Fruit fly (Drosophila melanogaster): ENCODE results near the gene CG42375.

CG42375 gene

DNA sequence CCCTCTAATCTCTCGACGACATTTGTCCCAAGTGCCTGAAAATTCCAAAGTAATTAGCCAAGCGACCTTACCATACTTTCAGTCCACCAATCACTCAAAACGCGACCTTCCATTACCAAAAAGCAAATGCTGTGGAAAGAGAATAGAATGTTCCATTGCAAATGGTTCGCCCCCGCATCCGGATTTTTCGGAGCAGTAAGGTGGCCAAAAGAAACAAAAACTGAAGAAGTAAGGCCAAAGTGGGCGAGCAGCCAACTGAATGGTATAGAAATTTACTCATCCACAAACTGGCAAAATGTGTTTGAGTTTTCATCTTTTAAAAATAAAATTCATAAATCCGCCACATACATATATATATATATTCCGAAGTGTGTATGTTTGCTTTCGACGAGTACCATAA is 6.1 kb upstream of the CG42375 start:
- TF ChIP-seq psq (GFP tag; optimal IDR thresholded peaks at IDR 0.05) (no peak), dl (GFP tag; optimal IDR thresholded peaks at IDR 0.05; ENCODE audit: insufficient read depth in 1 of 2, partially characterized antibody in 2 of 2) (no peak)

DNA sequence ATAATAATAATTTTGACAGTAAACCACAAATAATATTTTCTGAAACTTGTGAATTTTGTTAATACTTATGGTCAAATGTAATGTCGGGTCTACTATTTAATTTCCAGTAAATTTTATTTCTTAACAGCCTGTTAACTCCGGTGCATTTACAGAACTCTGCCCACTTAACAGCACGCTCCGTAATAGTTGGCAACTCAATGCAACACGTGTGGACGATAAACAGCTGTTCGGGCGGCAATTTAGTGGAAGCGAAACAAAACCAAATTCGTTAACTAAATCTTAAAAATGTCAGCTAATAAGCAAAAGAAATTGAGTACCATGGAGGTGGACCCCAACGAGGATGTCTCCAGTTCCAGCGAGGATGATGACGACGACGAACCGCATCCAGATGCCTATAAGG is 1.3 kb downstream of the CG42375 start, which contains the start of gene CG9286:
Gene CG9286 (plus strand): TSS at position 196 of the 400 bp plus-strand sequence.
- TF ChIP-seq Myc (optimal IDR thresholded peaks at IDR 0.05) = peak; percentile 17
- TF ChIP-seq h (GFP tag; optimal IDR thresholded peaks at IDR 0.05) = no peak

DNA sequence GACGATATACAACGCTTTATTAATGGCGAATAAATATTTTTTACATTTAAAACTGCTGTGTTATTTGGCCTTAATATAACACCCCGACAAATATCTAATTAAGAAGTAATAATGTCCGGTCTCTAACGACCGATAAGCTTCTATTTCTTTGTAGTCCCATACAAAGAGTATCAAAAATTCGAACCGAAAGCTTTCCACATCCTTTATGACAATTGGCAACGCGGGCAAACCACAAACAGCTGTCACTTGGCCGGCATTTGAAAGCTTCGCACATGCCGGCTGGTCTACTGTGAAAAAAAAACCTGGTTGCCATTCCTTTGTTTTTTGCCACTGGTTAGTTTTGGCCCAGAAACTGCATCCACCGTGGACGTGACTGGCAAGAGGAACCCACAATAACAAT is 2.6 kb downstream of the CG42375 start, which contains the start of gene Dip-B:
Gene Dip-B (plus strand): TSS at position 254 of the 400 bp plus-strand sequence.
- TF ChIP-seq CG9705 (GFP tag; optimal IDR thresholded peaks at IDR 0.05) = no peak
- no peak for TF ChIP-seq Mio (GFP tag; optimal IDR thresholded peaks at IDR 0.05)
- TF ChIP-seq rgr (GFP tag; optimal IDR thresholded peaks at IDR 0.05) = no peak
- no peak for TF ChIP-seq Hr78 (GFP tag; optimal IDR thresholded peaks at IDR 0.05)
- no peak for TF ChIP-seq psq (GFP tag; optimal IDR thresholded peaks at IDR 0.05)
- TF ChIP-seq Dif (GFP tag; optimal IDR thresholded peaks at IDR 0.05; ENCODE audit: partially characterized antibody) = no peak
- no peak for TF ChIP-seq lola (GFP tag; optimal IDR thresholded peaks at IDR 0.05)
- no peak for TF ChIP-seq Dfd (GFP tag; optimal IDR thresholded peaks at IDR 0.05)
- TF ChIP-seq brk (GFP tag; optimal IDR thresholded peaks at IDR 0.05) = no peak
- no peak for TF ChIP-seq Hr83 (GFP tag; optimal IDR thresholded peaks at IDR 0.05; ENCODE audit: poor library complexity, severe bottlenecking)
- TF ChIP-seq usp (GFP tag; optimal IDR thresholded peaks at IDR 0.05) = no peak
- no peak for TF ChIP-seq Abd-B (GFP tag; optimal IDR thresholded peaks at IDR 0.05)
- TF ChIP-seq Myc (optimal IDR thresholded peaks at IDR 0.05) = peak; percentile 51
- TF ChIP-seq pan (optimal IDR thresholded peaks at IDR 0.05) = peak; percentile 33
- TF ChIP-seq HLH106 (tag; optimal IDR thresholded peaks at IDR 0.05) = no peak
- no peak for TF ChIP-seq tai (GFP tag; optimal IDR thresholded peaks at IDR 0.05)
- no peak for TF ChIP-seq br (GFP tag; optimal IDR thresholded peaks at IDR 0.05)

DNA sequence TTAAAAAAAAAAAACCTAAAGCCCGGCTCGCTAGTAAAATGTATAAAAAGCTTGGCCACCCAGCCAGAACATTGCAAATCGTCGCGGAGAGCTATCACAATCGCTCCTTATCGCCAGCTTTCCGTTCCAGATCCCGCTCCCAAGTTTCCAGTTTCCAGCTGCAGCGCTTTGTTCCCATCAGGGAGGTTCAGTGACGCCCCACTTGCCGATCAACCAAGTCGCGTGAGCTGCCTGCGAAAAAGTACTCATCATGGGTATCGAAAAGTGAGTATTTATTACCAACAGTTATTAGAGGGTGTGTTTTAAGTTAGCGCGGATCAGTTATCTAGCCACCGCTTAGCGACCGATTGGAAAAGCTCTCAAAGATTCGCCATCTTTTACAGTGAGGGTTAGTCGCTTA is 3.2 kb downstream of the CG42375 start:
- TF ChIP-seq h (GFP tag; optimal IDR thresholded peaks at IDR 0.05) = peak; percentile 26
- no peak for TF ChIP-seq jim (GFP tag; optimal IDR thresholded peaks at IDR 0.05)
- TF ChIP-seq sage (GFP tag; optimal IDR thresholded peaks at IDR 0.05) = no peak
- TF ChIP-seq CrebA (GFP tag; optimal IDR thresholded peaks at IDR 0.05; ENCODE audit: borderline replicate concordance) = no peak
- no peak for TF ChIP-seq br (GFP tag; optimal IDR thresholded peaks at IDR 0.05)
- TF ChIP-seq brk (GFP tag; optimal IDR thresholded peaks at IDR 0.05) = no peak
- no peak for TF ChIP-seq Mio (GFP tag; optimal IDR thresholded peaks at IDR 0.05)
- TF ChIP-seq Dif (GFP tag; optimal IDR thresholded peaks at IDR 0.05; ENCODE audit: partially characterized antibody) = peak; percentile 19
- TF ChIP-seq Hr83 (GFP tag; optimal IDR thresholded peaks at IDR 0.05; ENCODE audit: poor library complexity, severe bottlenecking) = peak; percentile 16
- no peak for TF ChIP-seq rgr (GFP tag; optimal IDR thresholded peaks at IDR 0.05)
- no peak for TF ChIP-seq woc (GFP tag; optimal IDR thresholded peaks at IDR 0.05)
- TF ChIP-seq lola (GFP tag; optimal IDR thresholded peaks at IDR 0.05) = no peak
- TF ChIP-seq Rel (GFP tag; optimal IDR thresholded peaks at IDR 0.05) = no peak
- no peak for TF ChIP-seq Rel (tag; optimal IDR thresholded peaks at IDR 0.05)
- no peak for TF ChIP-seq Hnf4 (GFP tag; optimal IDR thresholded peaks at IDR 0.05)
- TF ChIP-seq psq (GFP tag; optimal IDR thresholded peaks at IDR 0.05) = no peak
- TF ChIP-seq Dfd (GFP tag; optimal IDR thresholded peaks at IDR 0.05) = no peak
- TF ChIP-seq tai (GFP tag; optimal IDR thresholded peaks at IDR 0.05) = no peak
- no peak for TF ChIP-seq pan (optimal IDR thresholded peaks at IDR 0.05)
- TF ChIP-seq Abd-B (GFP tag; optimal IDR thresholded peaks at IDR 0.05) = no peak
- TF ChIP-seq Myc (optimal IDR thresholded peaks at IDR 0.05) = no peak
- no peak for TF ChIP-seq N (GFP tag; optimal IDR thresholded peaks at IDR 0.05)
- TF ChIP-seq dl (GFP tag; optimal IDR thresholded peaks at IDR 0.05; ENCODE audit: insufficient read depth in 1 of 2, partially characterized antibody in 2 of 2) = peak in 1 of 2 experiments; percentile 15
- TF ChIP-seq Jra (GFP tag; optimal IDR thresholded peaks at IDR 0.05) = no peak
- no peak for TF ChIP-seq foxo (GFP tag; optimal IDR thresholded peaks at IDR 0.05)
- TF ChIP-seq OdsH (GFP tag; optimal IDR thresholded peaks at IDR 0.05) = no peak
- TF ChIP-seq HLH106 (tag; optimal IDR thresholded peaks at IDR 0.05) = no peak
- TF ChIP-seq Sp1 (GFP tag; optimal IDR thresholded peaks at IDR 0.05) = no peak
- TF ChIP-seq CG9705 (GFP tag; optimal IDR thresholded peaks at IDR 0.05) = no peak

DNA sequence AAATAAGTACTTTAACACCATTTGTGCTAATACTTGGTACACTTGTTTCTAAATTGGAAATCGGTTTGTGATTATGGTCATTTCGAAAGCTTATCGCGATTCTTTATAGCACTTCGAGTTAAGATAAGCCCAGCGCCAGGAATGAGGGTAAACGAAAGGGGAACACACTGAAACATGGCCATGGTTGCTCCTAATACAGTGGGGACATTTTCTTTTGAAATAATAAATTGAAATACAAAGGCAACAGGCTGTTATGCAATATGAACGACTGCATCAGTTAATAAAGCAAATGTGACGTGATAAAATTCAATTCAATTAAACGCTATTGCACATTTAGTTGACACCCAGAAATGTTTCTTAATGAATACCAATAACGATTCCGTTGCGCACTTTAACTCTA is 4.0 kb downstream of the CG42375 start:
- TF ChIP-seq HLH106 (tag; optimal IDR thresholded peaks at IDR 0.05) = no peak
- no peak for TF ChIP-seq foxo (GFP tag; optimal IDR thresholded peaks at IDR 0.05)
- TF ChIP-seq psq (GFP tag; optimal IDR thresholded peaks at IDR 0.05) = no peak
- no peak for TF ChIP-seq jim (GFP tag; optimal IDR thresholded peaks at IDR 0.05)
- no peak for TF ChIP-seq ey (GFP tag; optimal IDR thresholded peaks at IDR 0.05)

All from whole organism, wandering third instar larva.